Worm (Caenorhabditis elegans) whole organism, midembryonic: ENCODE measurements around the gene txt-1.
A peak's percentile ranks its signal among the peaks of the same experiment; 100 is the strongest.

Experiments
- T22C8.4 ChIP-seq: fragments of 200-800 bp; sonication (Bioruptor generic); IDR thresholded peaks from 2 replicates; pipeline ENCODE4 v1.3.6; 2022; ENCODE audit warnings: missing genetic modification characterization, missing compliant biosample characterization
- cog-1 ChIP-seq: sonication (generic microtip); optimal IDR thresholded peaks from 2 replicates; lab custom pipeline; 2016; ENCODE audit warnings: missing genetic modification characterization, missing compliant biosample characterization
- flt-1 ChIP-seq: fragments of 200-800 bp; sonication (Bioruptor generic); IDR thresholded peaks from 2 replicates; pipeline ENCODE4 v1.3.6; 2022; ENCODE audit warnings: missing genetic modification characterization, missing compliant biosample characterization
- klf-2 ChIP-seq: fragments of 200-800 bp; sonication (Bioruptor generic); conservative IDR thresholded peaks from 2 replicates; pipeline ENCODE4 v1.3.6; 2022; ENCODE audit warnings: missing genetic modification reagents, missing genetic modification characterization, missing compliant biosample characterization
- med-1 ChIP-seq: sonication (generic microtip); optimal IDR thresholded peaks from 2 replicates; lab custom pipeline; 2017; ENCODE audit warnings: missing genetic modification characterization, mild to moderate bottlenecking, missing compliant biosample characterization, antibody characterized with exemption, missing genetic modification reagents; ENCODE audit not compliant: insufficient read depth
- ref-1 ChIP-seq: fragments of 200-800 bp; sonication (Bioruptor generic); conservative IDR thresholded peaks from 2 replicates; pipeline ENCODE4 v1.3.6; 2022; ENCODE audit warnings: missing genetic modification reagents, missing genetic modification characterization, missing compliant biosample characterization
- tab-1 ChIP-seq: fragments of 200-800 bp; sonication (Bioruptor generic); IDR thresholded peaks from 2 replicates; pipeline ENCODE4 v1.3.6; 2022; ENCODE audit warnings: missing genetic modification characterization, missing compliant biosample characterization
- ztf-23 ChIP-seq: fragments of 200-800 bp; sonication (Bioruptor generic); IDR thresholded peaks from 2 replicates; pipeline ENCODE4 v1.3.6; 2022; ENCODE audit warnings: missing genetic modification reagents, missing genetic modification characterization, missing compliant biosample characterization
- ztf-29 ChIP-seq: fragments of 200-800 bp; sonication (Bioruptor generic); IDR thresholded peaks from 2 replicates; pipeline ENCODE4 v1.3.6; 2022; ENCODE audit warnings: missing genetic modification reagents, missing genetic modification characterization, missing compliant biosample characterization

The txt-1 gene

ce11 chrII:152283-152682, 46.3 kb downstream of the txt-1 start, which contains the start of gene T25D3.3:
Gene T25D3.3, plus strand, starts transcription at chrII:152583.
- TF ChIP-seq cog-1 (tag; lab: Kevin White, UChicago) (no peak), ztf-29 (GFP tag; lab: Robert Waterston, UW) (no peak), tab-1 (no peak), T22C8.4 (no peak), klf-2 (GFP tag; lab: Robert Waterston, UW) (no peak), ref-1 (GFP tag; lab: Robert Waterston, UW) (no peak), ztf-23 (GFP tag; lab: Robert Waterston, UW) (no peak), flt-1 (GFP tag; lab: Robert Waterston, UW) (no peak), med-1 (GFP tag; lab: Kevin White, UChicago) (no peak)

- TF ChIP-seq ref-1 (GFP tag; lab: Robert Waterston, UW) (no peak), T22C8.4 (0 out of 2 replicates have a peak, but pooled peaks have one; percentile 28), cog-1 (tag; lab: Kevin White, UChicago) (peak; percentile 23), ztf-29 (GFP tag; lab: Robert Waterston, UW) (no peak), med-1 (GFP tag; lab: Kevin White, UChicago) (no peak), tab-1 (no peak), klf-2 (GFP tag; lab: Robert Waterston, UW) (no peak), flt-1 (GFP tag; lab: Robert Waterston, UW) (no peak), ztf-23 (GFP tag; lab: Robert Waterston, UW) (0 out of 2 replicates have a peak, but pooled peaks have one; percentile 25)
Observed at ce11 chrII:155904-156303, 49.9 kb downstream of the txt-1 start, which contains the start of gene mrpl-28. Gene mrpl-28, minus strand, starts transcription at chrII:156009.
